Fruit fly (Drosophila melanogaster) whole organism, wandering third instar larva: Measurements from ENCODE around the gene CG12170.

ENCODE experiments used
- Abd-B ChIP-seq: fragments of >200 bp; optimal IDR thresholded peaks from 2 replicates; lab custom pipeline; 2017; ENCODE audit warnings: missing biosample characterization, missing genetic modification characterization
- CG32264 ChIP-seq: fragments of 200-800 bp; sonication (Bioruptor generic); optimal IDR thresholded peaks from 2 replicates; lab custom pipeline; 2016; ENCODE audit warnings: missing biosample characterization, missing genetic modification characterization
- CG9705 ChIP-seq: fragments of 200-800 bp; sonication (Bioruptor generic); optimal IDR thresholded peaks from 2 replicates; lab custom pipeline; 2018; ENCODE audit warnings: missing biosample characterization, mild to moderate bottlenecking, missing genetic modification characterization
- CrebA ChIP-seq: fragments of 200-800 bp; sonication (Bioruptor generic); optimal IDR thresholded peaks from 2 replicates; lab custom pipeline; 2016; ENCODE audit warnings: missing biosample characterization, mild to moderate bottlenecking, missing genetic modification characterization, borderline replicate concordance
- Dfd ChIP-seq: fragments of >200 bp; optimal IDR thresholded peaks from 2 replicates; lab custom pipeline; 2017; ENCODE audit warnings: missing biosample characterization, missing genetic modification characterization
- Dif ChIP-seq: fragments of 200-275, 200-300 bp; sonication (Bioruptor generic); optimal IDR thresholded peaks from 2 replicates; lab custom pipeline; 2018; ENCODE audit warnings: missing biosample characterization, missing genetic modification characterization; ENCODE audit not compliant: partially characterized antibody
- GATAd ChIP-seq: sonication (Bioruptor generic); optimal IDR thresholded peaks from 2 replicates; lab custom pipeline; 2016; ENCODE audit warnings: missing biosample characterization, missing genetic modification characterization
- HLH106 ChIP-seq: fragments of 200-800 bp; optimal IDR thresholded peaks from 3 replicates; lab custom pipeline; 2019; ENCODE audit warnings: missing biosample characterization, mild to moderate bottlenecking, missing genetic modification characterization, moderate library complexity
- Hnf4 ChIP-seq: fragments of 200-800 bp; sonication (Bioruptor generic); optimal IDR thresholded peaks from 2 replicates; lab custom pipeline; 2016; ENCODE audit warnings: missing biosample characterization, mild to moderate bottlenecking, missing genetic modification characterization
- Hr78 ChIP-seq: fragments of >200 bp; optimal IDR thresholded peaks from 2 replicates; lab custom pipeline; 2017; ENCODE audit warnings: missing biosample characterization, missing genetic modification characterization
- Hr83 ChIP-seq: fragments of 200-300 bp; sonication (Bioruptor generic); optimal IDR thresholded peaks from 2 replicates; lab custom pipeline; 2016; ENCODE audit warnings: missing biosample characterization, mild to moderate bottlenecking, missing genetic modification characterization, moderate library complexity; ENCODE audit not compliant: poor library complexity, severe bottlenecking
- Jra ChIP-seq: sonication (Bioruptor generic); optimal IDR thresholded peaks from 2 replicates; lab custom pipeline; 2016; ENCODE audit warnings: missing biosample characterization, missing genetic modification characterization
- Mio ChIP-seq: sonication (Bioruptor generic); optimal IDR thresholded peaks from 2 replicates; lab custom pipeline; 2016; ENCODE audit warnings: missing biosample characterization, missing genetic modification characterization
- Myc ChIP-seq: fragments of >200 bp; optimal IDR thresholded peaks from 2 replicates; lab custom pipeline; 2017
- N ChIP-seq: fragments of >200 bp; optimal IDR thresholded peaks from 2 replicates; lab custom pipeline; 2018; ENCODE audit warnings: missing biosample characterization, missing external identifiers, missing genetic modification characterization
- OdsH ChIP-seq: fragments of 200-800 bp; sonication (Bioruptor generic); optimal IDR thresholded peaks from 2 replicates; lab custom pipeline; 2016; ENCODE audit warnings: missing biosample characterization, mild to moderate bottlenecking, missing genetic modification characterization
- Rel ChIP-seq, 2 experiments: fragments of 200-800 bp; sonication (Bioruptor generic) in 1 of 2; optimal IDR thresholded peaks; 2 replicates in 1 of 2; 3 replicates in 1 of 2; lab custom pipeline; 2016 to 2019; ENCODE audit warnings: mild to moderate bottlenecking in 2 of 2, missing biosample characterization in 2 of 2, missing genetic modification characterization in 2 of 2, moderate library complexity in 1 of 2
- Sp1 ChIP-seq: fragments of 200-800 bp; sonication (Bioruptor generic); optimal IDR thresholded peaks from 3 replicates; lab custom pipeline; 2019; ENCODE audit warnings: missing biosample characterization, mild to moderate bottlenecking, missing genetic modification characterization, moderate library complexity
- Vsx2 ChIP-seq: fragments of 200-300, 225-300 bp; sonication (Bioruptor generic); optimal IDR thresholded peaks from 2 replicates; lab custom pipeline; 2018; ENCODE audit warnings: missing biosample characterization, missing genetic modification characterization; ENCODE audit not compliant: partially characterized antibody
- br ChIP-seq: fragments of 200-800 bp; sonication (Bioruptor generic); optimal IDR thresholded peaks from 2 replicates; lab custom pipeline; 2016; ENCODE audit warnings: missing biosample characterization, missing genetic modification characterization
- brk ChIP-seq: fragments of 200-800 bp; sonication (Bioruptor generic); optimal IDR thresholded peaks from 2 replicates; lab custom pipeline; 2016; ENCODE audit warnings: missing biosample characterization, mild to moderate bottlenecking, missing genetic modification characterization
- dl ChIP-seq, 2 experiments: fragments of 175-275, 200-275 bp in 1 of 2; fragments of 200-275 bp in 1 of 2; sonication (Bioruptor generic); optimal IDR thresholded peaks; lab custom pipeline; 2018; ENCODE audit warnings: mild to moderate bottlenecking in 2 of 2, missing biosample characterization in 2 of 2, missing genetic modification characterization in 2 of 2, moderate library complexity in 2 of 2; ENCODE audit not compliant: partially characterized antibody in 2 of 2, insufficient read depth in 1 of 2
- dmrt93B ChIP-seq: fragments of 200-800 bp; sonication (Bioruptor generic); optimal IDR thresholded peaks from 2 replicates; lab custom pipeline; 2018; ENCODE audit warnings: missing biosample characterization, mild to moderate bottlenecking, missing genetic modification characterization
- dsf ChIP-seq: sonication (Bioruptor generic); optimal IDR thresholded peaks from 2 replicates; lab custom pipeline; 2016; ENCODE audit warnings: missing biosample characterization, missing genetic modification characterization, borderline replicate concordance
- ey ChIP-seq: fragments of 200-800 bp; sonication (Bioruptor generic); optimal IDR thresholded peaks from 2 replicates; lab custom pipeline; 2016; ENCODE audit warnings: missing biosample characterization, missing genetic modification characterization
- foxo ChIP-seq, 2 experiments: fragments of 200-800 bp; sonication (Bioruptor generic); optimal IDR thresholded peaks; 2 replicates in 1 of 2; 3 replicates in 1 of 2; lab custom pipeline; 2016 to 2017; ENCODE audit warnings: missing biosample characterization in 2 of 2, missing genetic modification characterization in 2 of 2
- fru ChIP-seq: fragments of 200-800 bp; sonication (Bioruptor generic); optimal IDR thresholded peaks from 3 replicates; lab custom pipeline; 2016; ENCODE audit warnings: missing biosample characterization, mild to moderate bottlenecking, missing genetic modification characterization
- h ChIP-seq: fragments of 200-800 bp; sonication (Bioruptor generic); optimal IDR thresholded peaks from 3 replicates; lab custom pipeline; 2016; ENCODE audit warnings: missing biosample characterization, mild to moderate bottlenecking, missing genetic modification characterization
- jim ChIP-seq: fragments of 175-275, 200-325 bp; sonication (Bioruptor generic); optimal IDR thresholded peaks from 2 replicates; lab custom pipeline; 2016; ENCODE audit warnings: missing biosample characterization, mild to moderate bottlenecking, missing genetic modification characterization
- lola ChIP-seq: fragments of >200 bp; optimal IDR thresholded peaks from 2 replicates; lab custom pipeline; 2017; ENCODE audit warnings: missing biosample characterization, missing genetic modification characterization
- pan ChIP-seq: fragments of >200 bp; optimal IDR thresholded peaks from 2 replicates; lab custom pipeline; 2017
- psq ChIP-seq: fragments of 200-800 bp; sonication (Bioruptor generic); optimal IDR thresholded peaks from 3 replicates; lab custom pipeline; 2017; ENCODE audit warnings: missing biosample characterization, mild to moderate bottlenecking, missing genetic modification characterization, moderate library complexity
- rgr ChIP-seq: fragments of 200-800 bp; sonication (Bioruptor generic); optimal IDR thresholded peaks from 3 replicates; lab custom pipeline; 2016; ENCODE audit warnings: missing biosample characterization, mild to moderate bottlenecking, missing genetic modification characterization
- sage ChIP-seq: fragments of 200-800 bp; sonication (Bioruptor generic); optimal IDR thresholded peaks from 2 replicates; lab custom pipeline; 2016; ENCODE audit warnings: missing biosample characterization, mild to moderate bottlenecking, missing genetic modification characterization
- sv ChIP-seq: fragments of 200-800 bp; sonication (Bioruptor generic); optimal IDR thresholded peaks from 3 replicates; lab custom pipeline; 2016; ENCODE audit warnings: missing biosample characterization, missing genetic modification characterization
- tai ChIP-seq: sonication (Bioruptor generic); optimal IDR thresholded peaks from 2 replicates; lab custom pipeline; 2016; ENCODE audit warnings: missing biosample characterization, missing genetic modification characterization
- usp ChIP-seq: fragments of >200 bp; optimal IDR thresholded peaks from 2 replicates; lab custom pipeline; 2017; ENCODE audit warnings: missing biosample characterization, missing genetic modification characterization
- woc ChIP-seq: sonication (Bioruptor generic); optimal IDR thresholded peaks from 2 replicates; lab custom pipeline; 2016; ENCODE audit warnings: missing biosample characterization, mild to moderate bottlenecking, missing genetic modification characterization

The CG12170 gene

dm6 chr3R:5600361-5601043, 36.5 kb upstream of the CG12170 start:
- TF ChIP-seq Hnf4 (GFP tag; lab: Kevin White, UChicago) = peak; percentile 76
- TF ChIP-seq brk (GFP tag; lab: Kevin White, UChicago) = peak; percentile 75
- no peak for TF ChIP-seq ey (GFP tag; lab: Kevin White, UChicago)
- TF ChIP-seq br (GFP tag; lab: Kevin White, UChicago) = peak; percentile 28
- no peak for TF ChIP-seq Mio (GFP tag; lab: Kevin White, UChicago)
- TF ChIP-seq psq (GFP tag; lab: Kevin White, UChicago) = peak; percentile 96
- TF ChIP-seq h (GFP tag; lab: Kevin White, UChicago) = peak; percentile 65
- TF ChIP-seq Dif (GFP tag; lab: Kevin White, UChicago) = peak; percentile 64
- peak; percentile 1 for TF ChIP-seq fru
- TF ChIP-seq Jra (GFP tag; lab: Kevin White, UChicago) = no peak
- peak; percentile 22 for TF ChIP-seq Myc (lab: Kevin White, UChicago)
- no peak for TF ChIP-seq pan (lab: Kevin White, UChicago)
- TF ChIP-seq rgr (GFP tag; lab: Kevin White, UChicago) = peak; percentile 52
- TF ChIP-seq Dfd (GFP tag; lab: Kevin White, UChicago) = no peak
- TF ChIP-seq CG32264 = peak; percentile 50
- TF ChIP-seq sage = no peak
- TF ChIP-seq Hr78 (GFP tag; lab: Kevin White, UChicago) = no peak
- TF ChIP-seq Rel (GFP tag; optimal IDR thresholded peaks at IDR 0.05; lab: Kevin White, UChicago) = no peak
- peak; percentile 64 for TF ChIP-seq Rel (tag; optimal IDR thresholded peaks at IDR 0.05; lab: Kevin White, UChicago)
- peak; percentile 10 to 71 for TF ChIP-seq foxo (GFP tag; optimal IDR thresholded peaks at IDR 0.05; lab: Kevin White, UChicago)
- TF ChIP-seq dl (GFP tag; optimal IDR thresholded peaks at IDR 0.05; lab: Kevin White, UChicago; ENCODE audit: insufficient read depth in 1 of 2, partially characterized antibody in 2 of 2) = peak; percentile 8 to 39
- no peak for TF ChIP-seq sv (GFP tag; lab: Kevin White, UChicago)
- peak; percentile 71 for TF ChIP-seq Hr83
- peak; percentile 35 for TF ChIP-seq Sp1 (GFP tag; lab: Kevin White, UChicago)
- no peak for TF ChIP-seq CrebA (GFP tag; lab: Kevin White, UChicago)
- no peak for TF ChIP-seq jim (GFP tag; lab: Kevin White, UChicago)
- TF ChIP-seq tai = no peak

dm6 chr3R:5601044-5601523, 36.0 kb upstream of the CG12170 start, which contains the start of the genes kra and SecS:
Gene kra (minus strand): TSS chr3R:5601136.
Gene SecS (plus strand): TSS chr3R:5601433.
- peak; percentile 58 for TF ChIP-seq dsf (GFP tag; lab: Kevin White, UChicago)
- no peak for TF ChIP-seq Abd-B (GFP tag; lab: Kevin White, UChicago)
- peak; percentile 33 for TF ChIP-seq Dif (GFP tag; lab: Kevin White, UChicago)
- no peak for TF ChIP-seq dl (GFP tag; optimal IDR thresholded peaks at IDR 0.05; lab: Kevin White, UChicago; ENCODE audit: insufficient read depth in 1 of 2, partially characterized antibody in 2 of 2)
- TF ChIP-seq CG32264 = no peak
- peak; percentile 56 for TF ChIP-seq OdsH (GFP tag; lab: Kevin White, UChicago)
- TF ChIP-seq Hr78 (GFP tag; lab: Kevin White, UChicago) = no peak
- TF ChIP-seq GATAd (GFP tag; lab: Kevin White, UChicago) = no peak
- TF ChIP-seq dmrt93B = no peak
- TF ChIP-seq Vsx2 (GFP tag; lab: Kevin White, UChicago) = no peak
- peak in 1 of 2 experiments; percentile 77 for TF ChIP-seq foxo (GFP tag; optimal IDR thresholded peaks at IDR 0.05; lab: Kevin White, UChicago)
- TF ChIP-seq pan (lab: Kevin White, UChicago) = no peak
- TF ChIP-seq Sp1 (GFP tag; lab: Kevin White, UChicago) = peak; percentile 64
- no peak for TF ChIP-seq Dfd (GFP tag; lab: Kevin White, UChicago)
- no peak for TF ChIP-seq Jra (GFP tag; lab: Kevin White, UChicago)
- TF ChIP-seq Myc (lab: Kevin White, UChicago) = no peak
- TF ChIP-seq jim (GFP tag; lab: Kevin White, UChicago) = no peak
- peak; percentile 64 for TF ChIP-seq HLH106 (tag; lab: Kevin White, UChicago)
- no peak for TF ChIP-seq lola (GFP tag; lab: Kevin White, UChicago)
- TF ChIP-seq Rel (GFP tag; optimal IDR thresholded peaks at IDR 0.05; lab: Kevin White, UChicago) = peak; percentile 42
- TF ChIP-seq Rel (tag; optimal IDR thresholded peaks at IDR 0.05; lab: Kevin White, UChicago) = peak; percentile 17
- no peak for TF ChIP-seq tai
- TF ChIP-seq usp = no peak
- peak; percentile 40 for TF ChIP-seq CG9705 (GFP tag; lab: Kevin White, UChicago)
- TF ChIP-seq fru = peak; percentile 69
- TF ChIP-seq psq (GFP tag; lab: Kevin White, UChicago) = no peak
- peak; percentile 69 for TF ChIP-seq rgr (GFP tag; lab: Kevin White, UChicago)
- no peak for TF ChIP-seq brk (GFP tag; lab: Kevin White, UChicago)
- no peak for TF ChIP-seq Mio (GFP tag; lab: Kevin White, UChicago)
- peak; percentile 72 for TF ChIP-seq br (GFP tag; lab: Kevin White, UChicago)
- no peak for TF ChIP-seq sage
- no peak for TF ChIP-seq N (GFP tag; lab: Kevin White, UChicago)
- TF ChIP-seq CrebA (GFP tag; lab: Kevin White, UChicago) = no peak
- peak; percentile 46 for TF ChIP-seq woc (GFP tag; lab: Kevin White, UChicago)
- TF ChIP-seq Hr83 = peak; percentile 68
- TF ChIP-seq h (GFP tag; lab: Kevin White, UChicago) = peak; percentile 60
- TF ChIP-seq ey (GFP tag; lab: Kevin White, UChicago) = peak; percentile 63
- TF ChIP-seq Hnf4 (GFP tag; lab: Kevin White, UChicago) = peak; percentile 71
- TF ChIP-seq sv (GFP tag; lab: Kevin White, UChicago) = peak; percentile 50
- TF ChIP-seq, all 38 proteins: peak for 17
